Worm (Caenorhabditis elegans) whole organism, young adult: ENCODE measurements around the gene denn-4.

Source experiments
- K11D2.4 ChIP-seq: fragments of 200-800 bp; sonication (Bioruptor generic); IDR thresholded peaks from 2 replicates; pipeline ENCODE4 v1.3.6; 2022; ENCODE audit warnings: missing genetic modification reagents, missing genetic modification characterization, missing compliant biosample characterization
- T26A5.8 ChIP-seq: sonication (generic microtip); optimal IDR thresholded peaks from 2 replicates; lab custom pipeline; 2016; ENCODE audit warnings: missing genetic modification characterization, missing compliant biosample characterization
- ZK185.1 ChIP-seq: sonication (generic microtip); optimal IDR thresholded peaks from 2 replicates; lab custom pipeline; 2016; ENCODE audit warnings: mild to moderate bottlenecking, missing genetic modification characterization, missing compliant biosample characterization; ENCODE audit not compliant: poor library complexity, severe bottlenecking
- ama-1 ChIP-seq, 3 experiments: fragments of 150-350 bp in 1 of 3; sonication (generic microtip) in 2 of 3; optimal IDR thresholded peaks; 2 replicates each; lab custom pipeline; 2014 to 2018; ENCODE audit warnings: missing biosample characterization in 2 of 3, missing genetic modification characterization in 2 of 3, missing genetic modification reagents in 2 of 3
- aptf-3 ChIP-seq: fragments of 200-800 bp; sonication (Bioruptor generic); IDR thresholded peaks from 2 replicates; pipeline ENCODE4 v1.3.6; 2022; ENCODE audit warnings: missing genetic modification characterization, missing compliant biosample characterization
- athp-1 ChIP-seq: sonication (generic microtip); optimal IDR thresholded peaks from 2 replicates; lab custom pipeline; 2017; ENCODE audit warnings: mild to moderate bottlenecking, missing genetic modification characterization, missing compliant biosample characterization
- attf-3 ChIP-seq: fragments of 200-800 bp; sonication (Bioruptor generic); conservative IDR thresholded peaks from 2 replicates; pipeline ENCODE4 v1.3.6; 2022; ENCODE audit warnings: missing genetic modification reagents, missing genetic modification characterization, missing compliant biosample characterization
- bed-1 ChIP-seq: fragments of 200-800 bp; sonication (Bioruptor generic); IDR thresholded peaks from 2 replicates; pipeline ENCODE4 v1.3.6; 2022; ENCODE audit warnings: missing genetic modification reagents, missing genetic modification characterization, missing compliant biosample characterization
- cebp-1 ChIP-seq, 2 experiments: fragments of 200-800 bp in 1 of 2; sonication (Bioruptor generic) in 1 of 2; sonication (generic microtip) in 1 of 2; IDR thresholded peaks in 1 of 2; optimal IDR thresholded peaks in 1 of 2; 2 replicates each; pipeline versions ENCODE4 v1.3.6 to Lab custom; 2017 to 2022; ENCODE audit warnings: missing compliant biosample characterization in 2 of 2, missing genetic modification characterization in 2 of 2, mild to moderate bottlenecking in 1 of 2, missing genetic modification reagents in 1 of 2, moderate library complexity in 1 of 2
- ceh-91 ChIP-seq: fragments of 200-800 bp; sonication (Bioruptor generic); IDR thresholded peaks from 2 replicates; pipeline ENCODE4 v1.3.6; 2022; ENCODE audit warnings: missing genetic modification reagents, missing genetic modification characterization, missing compliant biosample characterization
- dpl-1 ChIP-seq: fragments of 150-350 bp; optimal IDR thresholded peaks from 2 replicates; lab custom pipeline; 2014; ENCODE audit warnings: missing biosample characterization, missing genetic modification reagents, missing genetic modification characterization
- efl-1 ChIP-seq: fragments of 150-350 bp; optimal IDR thresholded peaks from 2 replicates; lab custom pipeline; 2014; ENCODE audit warnings: missing biosample characterization, missing genetic modification reagents, missing genetic modification characterization
- ets-4 ChIP-seq: fragments of 200-800 bp; sonication (Bioruptor generic); optimal IDR thresholded peaks from 2 replicates; lab custom pipeline; 2018; ENCODE audit warnings: mild to moderate bottlenecking, missing genetic modification characterization, missing compliant biosample characterization
- gei-17 ChIP-seq: fragments of 200-800 bp; sonication (Bioruptor generic); optimal IDR thresholded peaks from 2 replicates; lab custom pipeline; 2018; ENCODE audit warnings: mild to moderate bottlenecking, missing genetic modification characterization, missing compliant biosample characterization
- lag-1 ChIP-seq: fragments of 200-800 bp; sonication (Bioruptor generic); IDR thresholded peaks from 2 replicates; pipeline ENCODE4 v1.3.6; 2022; ENCODE audit warnings: missing genetic modification reagents, missing genetic modification characterization, missing compliant biosample characterization
- let-526 ChIP-seq: fragments of 200-800 bp; sonication (Bioruptor generic); IDR thresholded peaks from 2 replicates; pipeline ENCODE4 v1.3.6; 2022; ENCODE audit warnings: missing genetic modification reagents, missing genetic modification characterization, missing compliant biosample characterization
- lin-35 ChIP-seq, 3 experiments: fragments of 150-350 bp in 2 of 3; sonication (generic microtip) in 1 of 3; optimal IDR thresholded peaks; 2 replicates each; lab custom pipeline; 2014 to 2018; ENCODE audit warnings: missing biosample characterization in 3 of 3, missing genetic modification characterization in 3 of 3, missing genetic modification reagents in 3 of 3
- lin-40 ChIP-seq: sonication (generic microtip); optimal IDR thresholded peaks from 2 replicates; lab custom pipeline; 2016; ENCODE audit warnings: missing genetic modification characterization, mild to moderate bottlenecking, missing compliant biosample characterization, missing genotype, missing genetic modification reagents
- lin-54 ChIP-seq: fragments of 200-800 bp; sonication (Bioruptor generic); optimal IDR thresholded peaks from 2 replicates; lab custom pipeline; 2018; ENCODE audit warnings: mild to moderate bottlenecking, missing genetic modification characterization, missing compliant biosample characterization
- lsy-27 ChIP-seq: sonication (generic microtip); optimal IDR thresholded peaks from 2 replicates; lab custom pipeline; 2017; ENCODE audit warnings: missing genetic modification characterization, mild to moderate bottlenecking, missing compliant biosample characterization, antibody characterized with exemption, missing genotype, borderline replicate concordance; ENCODE audit not compliant: insufficient read depth
- nfya-1 ChIP-seq: sonication (generic microtip); optimal IDR thresholded peaks from 2 replicates; lab custom pipeline; 2017; ENCODE audit warnings: antibody characterized with exemption, missing compliant biosample characterization, missing genetic modification characterization, borderline replicate concordance; ENCODE audit not compliant: insufficient read depth
- nhr-120 ChIP-seq: fragments of 200-800 bp; sonication (Bioruptor generic); IDR thresholded peaks from 2 replicates; pipeline ENCODE4 v1.3.6; 2022; ENCODE audit warnings: missing genetic modification characterization, missing compliant biosample characterization
- sea-2 ChIP-seq: fragments of 200-800 bp; sonication (Bioruptor generic); IDR thresholded peaks from 2 replicates; pipeline ENCODE4 v1.3.6; 2022; ENCODE audit warnings: missing genetic modification characterization, missing compliant biosample characterization
- snpc-1.1 ChIP-seq: sonication (generic microtip); optimal IDR thresholded peaks from 2 replicates; lab custom pipeline; 2017; ENCODE audit warnings: missing genetic modification characterization, mild to moderate bottlenecking, missing compliant biosample characterization, antibody characterized with exemption, moderate library complexity, missing genotype, missing genetic modification reagents; ENCODE audit not compliant: insufficient read depth
- snpc-3.4 ChIP-seq: sonication (generic microtip); optimal IDR thresholded peaks from 2 replicates; lab custom pipeline; 2017; ENCODE audit warnings: missing genetic modification characterization, mild to moderate bottlenecking, missing compliant biosample characterization, antibody characterized with exemption, moderate library complexity, missing genotype, missing genetic modification reagents
- tbx-9 ChIP-seq: sonication (generic microtip); optimal IDR thresholded peaks from 2 replicates; lab custom pipeline; 2016; ENCODE audit warnings: borderline replicate concordance, missing genetic modification characterization, inconsistent platforms, missing compliant biosample characterization
- xnd-1 ChIP-seq: sonication (generic microtip); optimal IDR thresholded peaks from 2 replicates; lab custom pipeline; 2016; ENCODE audit warnings: missing genotype, missing genetic modification reagents, missing genetic modification characterization, missing compliant biosample characterization
- ztf-18 ChIP-seq: sonication (generic microtip); optimal IDR thresholded peaks from 2 replicates; lab custom pipeline; 2016; ENCODE audit warnings: missing genotype, mild to moderate bottlenecking, missing genetic modification characterization, missing compliant biosample characterization
- ztf-3 ChIP-seq: fragments of 200-800 bp; sonication (Bioruptor generic); optimal IDR thresholded peaks from 2 replicates; lab custom pipeline; 2018; ENCODE audit warnings: mild to moderate bottlenecking, missing genetic modification characterization, missing compliant biosample characterization
- ztf-6 ChIP-seq: fragments of 200-800 bp; sonication (Bioruptor generic); IDR thresholded peaks from 2 replicates; pipeline ENCODE4 v1.3.6; 2022; ENCODE audit warnings: missing genetic modification reagents, missing genetic modification characterization, missing compliant biosample characterization

Gene denn-4

DNA sequence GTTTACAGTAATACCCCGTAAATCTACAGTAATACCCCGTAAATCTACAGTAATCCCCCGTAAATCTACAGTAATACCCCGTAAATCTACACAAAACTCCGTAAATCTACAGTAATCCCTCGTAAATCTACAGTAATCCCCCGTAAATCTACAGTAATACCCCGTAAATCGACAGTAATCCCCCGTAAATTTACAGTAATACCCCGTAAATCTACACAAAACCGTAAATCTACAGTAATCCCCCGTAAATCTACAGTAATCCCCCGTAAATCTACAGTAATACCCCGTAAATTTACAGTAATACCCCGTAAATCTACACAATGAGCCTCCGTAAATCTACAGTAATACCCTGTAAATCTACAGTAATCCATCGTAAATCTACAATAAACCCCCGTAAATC lies 26.1 kb downstream of the denn-4 start:
- 0 out of 2 replicates have a peak, but pooled peaks have one; percentile 6 for TF ChIP-seq ztf-6
- TF ChIP-seq, all 124 proteins: peak for 1; not testable (repeated sequence) for 123

DNA sequence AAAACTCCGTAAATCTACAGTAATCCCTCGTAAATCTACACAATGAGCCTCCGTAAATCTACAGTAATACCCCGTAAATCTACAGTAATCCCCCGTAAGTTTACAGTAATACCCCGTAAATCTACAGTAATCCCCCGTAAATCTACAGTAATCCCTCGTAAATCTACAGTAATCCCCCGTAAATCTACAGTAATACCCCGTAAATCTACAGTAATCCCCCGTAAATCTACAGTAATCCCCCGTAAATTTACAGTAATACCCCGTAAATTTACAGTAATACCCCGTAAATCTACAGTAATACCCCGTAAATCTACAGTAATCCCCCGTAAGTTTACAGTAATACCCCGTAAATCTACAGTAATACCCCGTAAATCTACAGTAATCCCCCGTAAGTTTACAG lies 26.8 kb downstream of the denn-4 start:
- peak; percentile 16; the same call in 1 of the 2 replicates for TF ChIP-seq let-526 (GFP tag; lab: Robert Waterston, UW)
- peak; percentile 22; the same call in 1 of the 2 replicates for TF ChIP-seq ceh-91 (GFP tag; lab: Robert Waterston, UW)

DNA sequence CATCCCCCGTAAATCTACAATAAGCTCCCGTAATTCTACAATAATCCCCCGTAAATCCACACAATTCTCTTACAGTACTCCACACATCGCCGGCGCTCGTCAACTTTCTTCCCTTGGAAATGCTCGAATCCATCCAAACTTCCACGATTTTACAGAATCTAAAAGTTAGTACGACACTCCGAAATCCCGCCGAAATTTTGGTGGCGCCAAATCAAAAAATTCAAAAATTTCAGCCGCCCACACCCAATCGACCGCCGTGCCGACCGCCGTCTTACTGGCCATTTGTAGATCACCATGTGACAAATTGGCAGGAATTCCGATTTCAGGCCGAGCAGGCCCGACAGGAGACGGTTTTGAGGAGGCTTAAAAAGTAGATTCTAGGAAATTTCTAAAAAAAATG lies 28.5 kb downstream of the denn-4 start:
- TF ChIP-seq attf-3 (GFP tag; lab: Robert Waterston, UW) (no peak), lsy-27 (tag; lab: Kevin White, UChicago) (no peak), athp-1 (tag; lab: Kevin White, UChicago) (no peak), K11D2.4 (GFP tag; lab: Robert Waterston, UW) (no peak), sea-2 (GFP tag; lab: Robert Waterston, UW) (no peak), ztf-18 (no peak), T26A5.8 (tag; lab: Kevin White, UChicago) (no peak), xnd-1 (tag; lab: Kevin White, UChicago) (no peak), tbx-9 (tag; lab: Kevin White, UChicago) (no peak), snpc-3.4 (no peak), bed-1 (GFP tag; lab: Robert Waterston, UW) (no peak), gei-17 (GFP tag; lab: Kevin White, UChicago) (no peak), nfya-1 (tag; lab: Kevin White, UChicago) (no peak), snpc-1.1 (tag; lab: Kevin White, UChicago) (no peak)

DNA sequence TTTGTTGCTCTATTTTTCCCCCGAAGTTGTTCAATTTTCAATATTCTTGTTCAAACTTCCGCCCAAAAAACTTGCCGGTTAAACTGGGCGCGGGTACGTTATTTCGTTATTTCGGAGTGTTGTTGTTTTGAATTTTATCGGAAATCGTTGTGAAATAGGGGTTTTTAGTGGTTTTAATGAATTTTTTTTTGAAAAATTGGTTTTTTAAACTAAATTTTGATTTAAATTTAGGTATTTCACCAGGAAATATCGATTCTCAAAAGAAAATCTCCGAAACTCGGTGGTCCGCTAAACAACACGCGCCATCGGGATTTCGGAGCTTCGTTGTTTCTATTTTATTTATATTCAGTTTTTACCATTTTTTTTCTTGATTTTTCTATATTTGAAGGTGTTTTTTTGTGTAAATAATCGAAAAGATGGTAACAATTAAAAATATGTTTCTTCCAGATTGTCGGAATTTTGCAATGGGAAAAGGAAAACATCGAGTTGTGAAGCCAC lies 29.4 kb downstream of the denn-4 start, which contains the start of gene F52C12.2:
F52C12.2 (plus strand) TSS at position 448 of the 498 bp plus-strand sequence.
- TF ChIP-seq cebp-1 (GFP tag; IDR thresholded peaks at IDR 0.05; lab: Robert Waterston, UW) (no peak), cebp-1 (tag; optimal IDR thresholded peaks at IDR 0.05; lab: Kevin White, UChicago) (peak; percentile 66), lin-54 (peak; percentile 29), lin-35 (GFP tag; optimal IDR thresholded peaks at IDR 0.05; lab: Kevin White, UChicago) (peak in 1 of 3 experiments; percentile 48), nhr-120 (no peak), attf-3 (GFP tag; lab: Robert Waterston, UW) (peak; percentile 98), efl-1 (GFP tag; lab: Kevin White, UChicago) (peak; percentile 30), dpl-1 (GFP tag; lab: Kevin White, UChicago) (peak; percentile 31), aptf-3 (GFP tag; lab: Robert Waterston, UW) (no peak), lin-40 (tag; lab: Kevin White, UChicago) (peak; percentile 41)

DNA sequence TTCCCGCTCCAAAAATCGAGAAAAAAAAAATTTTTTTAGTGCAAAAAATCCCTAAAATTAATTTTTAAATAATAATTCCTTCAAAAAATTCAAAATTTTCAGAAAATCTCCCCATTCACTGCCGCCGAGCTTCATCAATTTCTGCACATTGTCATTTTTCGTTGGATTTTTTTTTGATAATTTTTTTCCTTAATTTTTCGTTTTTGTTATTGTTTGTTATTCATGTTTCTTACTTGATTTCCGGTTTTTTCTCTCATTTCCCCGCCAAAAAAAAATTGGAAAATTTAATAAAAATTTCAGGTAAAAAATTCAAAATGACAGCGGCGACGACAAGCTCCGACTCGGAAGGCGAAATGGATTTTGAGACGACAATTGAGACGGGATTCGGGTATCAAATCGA lies 32.6 kb downstream of the denn-4 start, which contains the start of gene F52C12.6:
F52C12.6 (plus strand) TSS at position 301 of the 400 bp plus-strand sequence.
- TF ChIP-seq ztf-3: no peak
- no peak for TF ChIP-seq lag-1 (GFP tag; lab: Robert Waterston, UW)
- TF ChIP-seq ets-4 (GFP tag; lab: Kevin White, UChicago): no peak
- no peak for TF ChIP-seq xnd-1 (tag; lab: Kevin White, UChicago)
- no peak for TF ChIP-seq ama-1 (optimal IDR thresholded peaks at IDR 0.05; lab: Kevin White, UChicago)
- no peak for TF ChIP-seq ama-1 (GFP tag; optimal IDR thresholded peaks at IDR 0.05; lab: Kevin White, UChicago)
- no peak for TF ChIP-seq ZK185.1 (tag; lab: Kevin White, UChicago)
